Worm (Caenorhabditis elegans): ENCODE results near the gene F15A4.10.

DNA sequence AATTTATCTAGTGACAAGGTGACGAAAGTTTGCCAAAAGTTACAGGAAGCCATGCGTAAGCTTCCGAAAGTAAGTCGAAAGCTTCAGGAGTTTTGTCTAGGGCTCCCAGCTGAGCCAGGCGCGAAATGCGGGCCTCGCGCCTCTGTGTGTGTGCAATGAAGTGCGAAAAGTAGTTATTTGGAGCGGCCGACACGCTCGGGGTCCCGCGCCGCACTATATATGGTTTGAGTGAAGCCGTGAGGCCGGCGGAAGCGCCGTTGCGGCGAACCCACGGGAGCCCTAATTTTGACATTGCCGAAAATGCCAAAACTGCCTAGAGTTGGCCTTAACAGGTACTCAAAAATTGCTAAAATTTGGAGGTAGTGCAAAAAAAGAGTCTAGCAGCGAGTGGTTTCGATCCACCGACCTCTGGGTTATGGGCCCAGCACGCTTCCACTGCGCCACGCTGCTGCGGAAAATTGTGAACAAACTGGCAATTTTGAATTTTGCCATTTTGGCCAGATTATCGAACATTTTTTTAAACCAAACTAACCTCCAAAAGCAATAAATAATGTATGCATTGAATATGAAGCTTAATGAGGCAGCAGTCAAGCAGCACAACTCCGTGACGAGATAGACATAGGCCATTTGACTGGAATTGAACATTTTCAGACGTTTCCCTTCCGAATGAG, 49.6 kb downstream of the F15A4.10 start:
- TF ChIP-seq elt-3 (tag; optimal IDR thresholded peaks at IDR 0.05), result no peak
- no peak for TF ChIP-seq nhr-237 (tag; optimal IDR thresholded peaks at IDR 0.05)
- no peak for TF ChIP-seq lin-13 (GFP tag; optimal IDR thresholded peaks at IDR 0.05)
- TF ChIP-seq lin-35 (GFP tag; optimal IDR thresholded peaks at IDR 0.05), result no peak
- TF ChIP-seq nhr-90 (tag; optimal IDR thresholded peaks at IDR 0.05; ENCODE audit: poor library complexity), result no peak
- no peak for TF ChIP-seq ceh-82 (tag; optimal IDR thresholded peaks at IDR 0.05)
